Fruit fly (Drosophila melanogaster) whole organism, embryonic: ENCODE results near the gene CG13622.
A peak's percentile ranks its signal among the peaks of the same experiment; 100 is the strongest.

Source experiments
- ATbp ChIP-seq: fragments of 200-800 bp; sonication (Bioruptor generic); optimal IDR thresholded peaks from 2 replicates; lab custom pipeline; 2017; ENCODE audit warnings: missing biosample characterization, mild to moderate bottlenecking, missing genetic modification characterization, missing genetic modification reagents
- Asciz ChIP-seq: fragments of 200-800 bp; sonication (Bioruptor generic); optimal IDR thresholded peaks from 2 replicates; lab custom pipeline; 2017; ENCODE audit warnings: missing biosample characterization, mild to moderate bottlenecking, missing genetic modification characterization, missing genetic modification reagents
- BEAF-32 ChIP-seq: fragments of 200-800 bp; sonication (Bioruptor generic); optimal IDR thresholded peaks from 3 replicates; lab custom pipeline; 2017; ENCODE audit warnings: missing biosample characterization, missing genetic modification characterization, mild to moderate bottlenecking, moderate library complexity, missing genetic modification reagents
- CG10209 ChIP-seq: fragments of 200-800 bp; sonication (Bioruptor generic); optimal IDR thresholded peaks from 3 replicates; lab custom pipeline; 2017; ENCODE audit warnings: missing biosample characterization, mild to moderate bottlenecking, missing genetic modification characterization, missing genetic modification reagents
- CG10462 ChIP-seq: fragments of 200-800 bp; sonication (Bioruptor generic); optimal IDR thresholded peaks from 2 replicates; lab custom pipeline; 2016; ENCODE audit warnings: missing biosample characterization, missing genetic modification characterization
- CG10543 ChIP-seq: fragments of 200-800 bp; sonication (Bioruptor generic); optimal IDR thresholded peaks from 3 replicates; lab custom pipeline; 2017; ENCODE audit warnings: missing biosample characterization, mild to moderate bottlenecking, missing genetic modification characterization, moderate library complexity
- CG10654 ChIP-seq: fragments of 200-800 bp; sonication (Bioruptor generic); optimal IDR thresholded peaks from 2 replicates; lab custom pipeline; 2016; ENCODE audit warnings: missing biosample characterization, missing genetic modification characterization
- CG11456 ChIP-seq: fragments of 200-800 bp; sonication (Bioruptor generic); IDR thresholded peaks from 3 replicates; pipeline ENCODE4 v1.3.6; 2022; ENCODE audit warnings: missing biosample characterization, missing genetic modification characterization
- CG12659 ChIP-seq: fragments of 200-800 bp; sonication (Bioruptor generic); optimal IDR thresholded peaks from 3 replicates; lab custom pipeline; 2017; ENCODE audit warnings: mild to moderate bottlenecking, missing biosample characterization, missing genetic modification reagents, missing genetic modification characterization
- CG14050 ChIP-seq: fragments of 200-800 bp; sonication (Bioruptor generic); IDR thresholded peaks from 3 replicates; pipeline ENCODE4 v1.3.6; 2022; ENCODE audit warnings: missing biosample characterization, missing genetic modification characterization
- CG15073 ChIP-seq: fragments of 200-800 bp; sonication (Bioruptor generic); optimal IDR thresholded peaks from 2 replicates; lab custom pipeline; 2016; ENCODE audit warnings: missing biosample characterization, missing genetic modification characterization
- CG15479 ChIP-seq: fragments of 200-800 bp; sonication (Bioruptor generic); optimal IDR thresholded peaks from 3 replicates; lab custom pipeline; 2019; ENCODE audit warnings: missing biosample characterization, mild to moderate bottlenecking, missing genetic modification characterization, moderate library complexity
- CG16815 ChIP-seq: fragments of 200-800 bp; sonication (Bioruptor generic); optimal IDR thresholded peaks from 3 replicates; lab custom pipeline; 2017; ENCODE audit warnings: missing biosample characterization, mild to moderate bottlenecking, missing genetic modification characterization
- CG17359 ChIP-seq: fragments of 200-800 bp; sonication (Bioruptor generic); optimal IDR thresholded peaks from 3 replicates; lab custom pipeline; 2018; ENCODE audit warnings: missing biosample characterization, mild to moderate bottlenecking, missing genetic modification characterization, moderate library complexity
- CG17568 ChIP-seq: fragments of 200-800 bp; sonication (Bioruptor generic); optimal IDR thresholded peaks from 2 replicates; lab custom pipeline; 2018; ENCODE audit warnings: missing biosample characterization, mild to moderate bottlenecking, missing genetic modification characterization, moderate library complexity
- CG30431 ChIP-seq: fragments of 200-800 bp; sonication (Bioruptor generic); optimal IDR thresholded peaks from 2 replicates; lab custom pipeline; 2017; ENCODE audit warnings: missing biosample characterization, missing genetic modification characterization
- CG31224 ChIP-seq: fragments of 200-800 bp; sonication (Bioruptor generic); IDR thresholded peaks from 2 replicates; pipeline ENCODE4 v1.3.6; 2022; ENCODE audit warnings: missing biosample characterization, missing genetic modification characterization
- CG31388 ChIP-seq: fragments of 200-800 bp; sonication (Bioruptor generic); optimal IDR thresholded peaks from 2 replicates; lab custom pipeline; 2016; ENCODE audit warnings: missing biosample characterization, missing genetic modification characterization
- CG31441 ChIP-seq: fragments of 200-800 bp; sonication (Bioruptor generic); IDR thresholded peaks from 2 replicates; pipeline ENCODE4 v1.3.6; 2022; ENCODE audit warnings: missing biosample characterization, missing genetic modification characterization
- CG34376 ChIP-seq: fragments of 200-800 bp; sonication (Bioruptor generic); optimal IDR thresholded peaks from 2 replicates; lab custom pipeline; 2018; ENCODE audit warnings: missing biosample characterization, mild to moderate bottlenecking, missing genetic modification characterization
- CoRest ChIP-seq: fragments of 200-800 bp; sonication (Bioruptor generic); optimal IDR thresholded peaks from 3 replicates; lab custom pipeline; 2018; ENCODE audit warnings: missing biosample characterization, mild to moderate bottlenecking, missing genetic modification characterization, moderate library complexity
- D19B ChIP-seq: fragments of 200-800 bp; sonication (Bioruptor generic); optimal IDR thresholded peaks from 2 replicates; lab custom pipeline; 2017; ENCODE audit warnings: missing biosample characterization, mild to moderate bottlenecking, missing genetic modification characterization
- Dfd ChIP-seq, 2 experiments: fragments of >200 bp; optimal IDR thresholded peaks; 2 replicates each; lab custom pipeline; 2017; ENCODE audit warnings: missing biosample characterization in 2 of 2, missing genetic modification characterization in 2 of 2
- Fer3 ChIP-seq: fragments of 200-800 bp; sonication (Bioruptor generic); optimal IDR thresholded peaks from 2 replicates; lab custom pipeline; 2018; ENCODE audit warnings: missing biosample characterization, mild to moderate bottlenecking, missing genetic modification characterization, moderate library complexity
- HmgD ChIP-seq: fragments of 200-800 bp; sonication (Bioruptor generic); optimal IDR thresholded peaks from 3 replicates; lab custom pipeline; 2016; ENCODE audit warnings: missing biosample characterization, missing genetic modification characterization
- Ptx1 ChIP-seq: fragments of 200-800 bp; sonication (Bioruptor generic); IDR thresholded peaks from 2 replicates; pipeline ENCODE4 v1.3.6; 2022; ENCODE audit warnings: missing biosample characterization, missing genetic modification characterization
- Rx ChIP-seq: fragments of 200-800 bp; sonication (Bioruptor generic); IDR thresholded peaks from 2 replicates; pipeline ENCODE4 v1.3.6; 2022; ENCODE audit warnings: missing biosample characterization, missing genetic modification characterization
- Side ChIP-seq: fragments of 200-800 bp; sonication (Bioruptor generic); optimal IDR thresholded peaks from 2 replicates; lab custom pipeline; 2016; ENCODE audit warnings: missing biosample characterization, missing genetic modification characterization
- Vsx1 ChIP-seq: fragments of 200-800 bp; sonication (Bioruptor generic); optimal IDR thresholded peaks from 2 replicates; lab custom pipeline; 2017; ENCODE audit warnings: missing biosample characterization, mild to moderate bottlenecking, missing genetic modification characterization, missing genetic modification reagents
- Xrp1 ChIP-seq: fragments of 200-800 bp; sonication (Bioruptor generic); IDR thresholded peaks from 2 replicates; pipeline ENCODE4 v1.3.6; 2022; ENCODE audit warnings: missing biosample characterization, missing genetic modification characterization
- ab ChIP-seq: fragments of 200-800 bp; sonication (Bioruptor generic); optimal IDR thresholded peaks from 2 replicates; lab custom pipeline; 2016; ENCODE audit warnings: missing biosample characterization, missing genetic modification characterization
- aop ChIP-seq: fragments of 200-800 bp; sonication (Bioruptor generic); IDR thresholded peaks from 2 replicates; pipeline ENCODE4 v1.3.6; 2022; ENCODE audit warnings: missing biosample characterization, missing genetic modification characterization
- bab2 ChIP-seq: fragments of 200-800 bp; sonication (Bioruptor generic); optimal IDR thresholded peaks from 2 replicates; lab custom pipeline; 2016; ENCODE audit warnings: missing biosample characterization, missing genetic modification characterization
- da ChIP-seq: fragments of 200-800 bp; sonication (Bioruptor generic); optimal IDR thresholded peaks from 2 replicates; lab custom pipeline; 2016; ENCODE audit warnings: missing biosample characterization, missing genetic modification characterization
- emc ChIP-seq: fragments of 200-800 bp; sonication (Bioruptor generic); optimal IDR thresholded peaks from 2 replicates; lab custom pipeline; 2016; ENCODE audit warnings: missing biosample characterization, missing genetic modification characterization
- fu2 ChIP-seq: fragments of 200-800 bp; sonication (Bioruptor generic); optimal IDR thresholded peaks from 2 replicates; lab custom pipeline; 2016; ENCODE audit warnings: missing biosample characterization, missing genetic modification characterization
- gce ChIP-seq: fragments of 200-800 bp; sonication (Bioruptor generic); IDR thresholded peaks from 3 replicates; pipeline ENCODE4 v1.3.6; 2022; ENCODE audit warnings: missing biosample characterization, missing genetic modification characterization
- ken ChIP-seq: fragments of 200-800 bp; sonication (Bioruptor generic); IDR thresholded peaks from 3 replicates; pipeline ENCODE4 v1.3.6; 2022; ENCODE audit warnings: missing biosample characterization, missing genetic modification characterization
- lmd ChIP-seq: fragments of 200-800 bp; sonication (Bioruptor generic); IDR thresholded peaks from 2 replicates; pipeline ENCODE4 v1.3.6; 2022; ENCODE audit warnings: missing biosample characterization, missing genetic modification characterization
- luna ChIP-seq: fragments of 200-800 bp; sonication (Bioruptor generic); optimal IDR thresholded peaks from 2 replicates; lab custom pipeline; 2016; ENCODE audit warnings: missing biosample characterization, missing genetic modification characterization
- nmo ChIP-seq: fragments of 200-800 bp; sonication (Bioruptor generic); optimal IDR thresholded peaks from 2 replicates; lab custom pipeline; 2018; ENCODE audit warnings: missing biosample characterization, mild to moderate bottlenecking, missing genetic modification characterization, moderate library complexity
- nom ChIP-seq: fragments of 200-800 bp; sonication (Bioruptor generic); optimal IDR thresholded peaks from 2 replicates; lab custom pipeline; 2017; ENCODE audit warnings: missing biosample characterization, missing genetic modification characterization, mild to moderate bottlenecking, moderate library complexity, missing genetic modification reagents
- p53 ChIP-seq: fragments of 200-800 bp; sonication (Bioruptor generic); optimal IDR thresholded peaks from 2 replicates; lab custom pipeline; 2016; ENCODE audit warnings: missing biosample characterization, missing genetic modification characterization
- phol ChIP-seq: fragments of 200-800 bp; sonication (Bioruptor generic); optimal IDR thresholded peaks from 3 replicates; lab custom pipeline; 2018; ENCODE audit warnings: missing biosample characterization, mild to moderate bottlenecking, missing genetic modification characterization, moderate library complexity
- ranshi ChIP-seq: fragments of 200-800 bp; sonication (Bioruptor generic); IDR thresholded peaks from 2 replicates; pipeline ENCODE4 v1.3.6; 2022; ENCODE audit warnings: missing biosample characterization, missing genetic modification characterization
- rib ChIP-seq: fragments of 200-800 bp; sonication (Bioruptor generic); IDR thresholded peaks from 2 replicates; pipeline ENCODE4 v1.3.6; 2022; ENCODE audit warnings: missing biosample characterization, missing genetic modification characterization
- shn ChIP-seq: fragments of 200-800 bp; sonication (Bioruptor generic); optimal IDR thresholded peaks from 3 replicates; lab custom pipeline; 2016; ENCODE audit warnings: missing biosample characterization, missing genetic modification characterization
- sisA ChIP-seq: fragments of 200-800 bp; sonication (Bioruptor generic); IDR thresholded peaks from 2 replicates; pipeline ENCODE4 v1.3.6; 2022; ENCODE audit warnings: missing biosample characterization, missing genetic modification characterization
- sob ChIP-seq: fragments of 200-800 bp; sonication (Bioruptor generic); IDR thresholded peaks from 2 replicates; pipeline ENCODE4 v1.3.6; 2022; ENCODE audit warnings: missing biosample characterization, missing genetic modification characterization
- sqz ChIP-seq: fragments of 200-800 bp; sonication (Bioruptor generic); optimal IDR thresholded peaks from 3 replicates; lab custom pipeline; 2018; ENCODE audit warnings: missing biosample characterization, mild to moderate bottlenecking, missing genetic modification characterization
- trem ChIP-seq: fragments of 200-800 bp; optimal IDR thresholded peaks from 3 replicates; lab custom pipeline; 2019; ENCODE audit warnings: missing biosample characterization, mild to moderate bottlenecking, missing genetic modification characterization, moderate library complexity
- zfh1 ChIP-seq: fragments of 200-800 bp; sonication (Bioruptor generic); IDR thresholded peaks from 3 replicates; pipeline ENCODE4 v1.3.6; 2022; ENCODE audit warnings: missing biosample characterization, missing genetic modification characterization

Gene CG13622

dm6 chr3R:24567427-24567771 lies 43.9 kb upstream of the CG13622 start (continued):
- TF ChIP-seq CG10543 (GFP tag; lab: Kevin White, UChicago) (peak; percentile 67), ab (GFP tag; lab: Kevin White, UChicago) (peak; percentile 90), gce (peak; percentile 79; the same call in 2 of the 3 replicates), CG11456 (GFP tag; lab: Robert Waterston, UW) (peak; percentile 90), trem (tag; lab: Kevin White, UChicago) (peak; percentile 27), CG34376 (GFP tag; lab: Kevin White, UChicago) (peak; percentile 73), CG30431 (GFP tag; lab: Kevin White, UChicago) (peak; percentile 81), ATbp (GFP tag; lab: Kevin White, UChicago) (peak; percentile 82), bab2 (peak; percentile 93), CG31441 (peak; percentile 88), ken (peak; percentile 89), aop (GFP tag; lab: Robert Waterston, UW) (peak; percentile 83), p53 (GFP tag; lab: Kevin White, UChicago) (peak; percentile 79), Ptx1 (GFP tag; lab: Robert Waterston, UW) (peak; percentile 93), CG15073 (GFP tag; lab: Kevin White, UChicago) (peak; percentile 70), BEAF-32 (no peak), da (GFP tag; lab: Kevin White, UChicago) (peak; percentile 68), nom (GFP tag; lab: Kevin White, UChicago) (no peak), Asciz (GFP tag; lab: Kevin White, UChicago) (peak; percentile 74), nmo (peak; percentile 87), Fer3 (tag; lab: Kevin White, UChicago) (peak; percentile 86), zfh1 (GFP tag; lab: Robert Waterston, UW) (peak; percentile 92), CG10654 (GFP tag; lab: Kevin White, UChicago) (peak; percentile 80), CG31224 (GFP tag; lab: Robert Waterston, UW) (peak; percentile 77), sqz (GFP tag; lab: Kevin White, UChicago) (peak; percentile 46), CoRest (tag; lab: Kevin White, UChicago) (peak; percentile 90), CG15479 (GFP tag; lab: Kevin White, UChicago) (no peak), HmgD (peak; percentile 48), CG10209 (GFP tag; lab: Kevin White, UChicago) (peak; percentile 88), Vsx1 (GFP tag; lab: Kevin White, UChicago) (peak; percentile 55), Rx (GFP tag; lab: Robert Waterston, UW) (no peak; the same call in 1 of the 2 replicates), rib (GFP tag; lab: Robert Waterston, UW) (peak; percentile 85), CG12659 (GFP tag; lab: Kevin White, UChicago) (peak; percentile 83), sob (GFP tag; lab: Robert Waterston, UW) (peak; percentile 88), Side (GFP tag; lab: Kevin White, UChicago) (peak; percentile 88), sisA (GFP tag; lab: Robert Waterston, UW) (peak; percentile 90), luna (GFP tag; lab: Kevin White, UChicago) (peak; percentile 75), CG14050 (peak; percentile 80), ranshi (GFP tag; lab: Robert Waterston, UW) (peak; percentile 87; the same call in 1 of the 2 replicates), Dfd (GFP tag; optimal IDR thresholded peaks at IDR 0.05; lab: Kevin White, UChicago) (no peak), D19B (GFP tag; lab: Kevin White, UChicago) (peak; percentile 86), emc (peak; percentile 74), fu2 (GFP tag; lab: Kevin White, UChicago) (peak; percentile 89), CG10462 (GFP tag; lab: Kevin White, UChicago) (peak; percentile 63), CG17359 (tag; lab: Kevin White, UChicago) (peak; percentile 82), CG16815 (GFP tag; lab: Kevin White, UChicago) (peak; percentile 59), CG31388 (GFP tag; lab: Kevin White, UChicago) (peak; percentile 83), CG17568 (GFP tag; lab: Kevin White, UChicago) (peak; percentile 79), lmd (GFP tag; lab: Robert Waterston, UW) (peak; percentile 90), shn (GFP tag; lab: Kevin White, UChicago) (peak; percentile 80), Xrp1 (peak; percentile 88), phol (tag; lab: Kevin White, UChicago) (peak; percentile 83)
